Worm (Caenorhabditis elegans) whole organism, young adult: Measurements from ENCODE around the gene cyp-35A3.

Experiments used
- F55B11.4 ChIP-seq: sonication (generic microtip); optimal IDR thresholded peaks from 2 replicates; lab custom pipeline; 2016; ENCODE audit warnings: missing compliant biosample characterization, missing genetic modification characterization, borderline replicate concordance; ENCODE audit not compliant: insufficient read depth
- F57C9.4 ChIP-seq: sonication (generic microtip); optimal IDR thresholded peaks from 2 replicates; lab custom pipeline; 2017; ENCODE audit warnings: mild to moderate bottlenecking, missing genetic modification characterization, missing compliant biosample characterization
- Y95B8A.8 ChIP-seq: fragments of 200-800 bp; sonication (Bioruptor generic); IDR thresholded peaks from 2 replicates; pipeline ENCODE4 v1.3.6; 2022; ENCODE audit warnings: missing genetic modification reagents, missing genetic modification characterization, missing compliant biosample characterization
- ama-1 ChIP-seq, 3 experiments: fragments of 150-350 bp in 1 of 3; sonication (generic microtip) in 2 of 3; optimal IDR thresholded peaks; 2 replicates each; lab custom pipeline; 2014 to 2018; ENCODE audit warnings: missing biosample characterization in 2 of 3, missing genetic modification characterization in 2 of 3, missing genetic modification reagents in 2 of 3
- lin-35 ChIP-seq, 3 experiments: fragments of 150-350 bp in 2 of 3; sonication (generic microtip) in 1 of 3; optimal IDR thresholded peaks; 2 replicates each; lab custom pipeline; 2014 to 2018; ENCODE audit warnings: missing biosample characterization in 3 of 3, missing genetic modification characterization in 3 of 3, missing genetic modification reagents in 3 of 3

DNA sequence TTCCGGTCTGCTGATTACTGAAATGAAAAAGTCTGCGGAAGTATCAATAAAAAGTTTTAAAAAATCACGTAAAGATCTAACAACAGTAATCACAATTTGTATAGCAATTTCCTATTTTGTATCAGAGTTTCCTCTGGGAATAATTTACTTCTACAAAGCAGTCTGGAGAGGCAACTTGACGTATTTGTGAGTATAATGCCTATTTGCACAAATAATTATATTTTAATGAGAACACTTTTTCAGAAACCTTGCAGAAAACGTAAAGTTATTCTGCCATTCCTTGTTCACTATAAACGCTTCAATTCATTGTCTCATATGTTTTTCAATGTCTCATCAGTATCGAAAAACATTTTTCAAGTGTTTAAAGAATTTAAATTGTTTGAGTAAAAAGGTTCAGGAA, 3.8 kb upstream of the cyp-35A3 start:
- no peak for TF ChIP-seq F57C9.4 (tag; lab: Kevin White, UChicago)
- TF ChIP-seq lin-35 (GFP tag; optimal IDR thresholded peaks at IDR 0.05; lab: Kevin White, UChicago), result no peak
- no peak for TF ChIP-seq ama-1 (optimal IDR thresholded peaks at IDR 0.05; lab: Kevin White, UChicago)
- TF ChIP-seq ama-1 (GFP tag; optimal IDR thresholded peaks at IDR 0.05; lab: Kevin White, UChicago), result no peak
- TF ChIP-seq Y95B8A.8 (GFP tag; lab: Robert Waterston, UW), result no peak
- TF ChIP-seq F55B11.4 (tag; lab: Kevin White, UChicago), result no peak
